Fruit fly (Drosophila melanogaster): Measurements from ENCODE around the gene Mettl14.
A peak's percentile ranks its signal among the peaks of the same experiment; 100 is the strongest.

Mettl14 gene

dm6 chr2L:8300220-8301167 lies 7.7 kb upstream of the Mettl14 start, which contains the start of gene Btk (continued):
- TF ChIP-seq C15 (GFP tag; IDR thresholded peaks at IDR 0.05) (no peak), p53 (GFP tag; optimal IDR thresholded peaks at IDR 0.05) (no peak), crp (GFP tag; optimal IDR thresholded peaks at IDR 0.05) (peak in 1 of 2 experiments; percentile 47), Lim3 (GFP tag; IDR thresholded peaks at IDR 0.05) (no peak), wdn (GFP tag; IDR thresholded peaks at IDR 0.05) (no peak), Scr (GFP tag; IDR thresholded peaks at IDR 0.05; ENCODE audit: partially characterized antibody) (no peak), sisA (GFP tag; IDR thresholded peaks at IDR 0.05) (no peak), nom (GFP tag; optimal IDR thresholded peaks at IDR 0.05) (peak; percentile 16), CG17385 (GFP tag; optimal IDR thresholded peaks at IDR 0.05) (peak; percentile 0), CG1792 (GFP tag; optimal IDR thresholded peaks at IDR 0.05) (no peak), CG2712 (tag; optimal IDR thresholded peaks at IDR 0.05) (no peak), cg (GFP tag; optimal IDR thresholded peaks at IDR 0.05) (peak; percentile 67), CG8944 (GFP tag; optimal IDR thresholded peaks at IDR 0.05) (no peak), Vsx1 (GFP tag; optimal IDR thresholded peaks at IDR 0.05) (peak; percentile 80), HLH4C (GFP tag; IDR thresholded peaks at IDR 0.05; ENCODE audit: partially characterized antibody) (0 out of 3 replicates have a peak, but pooled peaks have one; percentile 36), dimm (GFP tag; IDR thresholded peaks at IDR 0.05) (no peak), crol (GFP tag; IDR thresholded peaks at IDR 0.05) (peak; percentile 29; the same call in 1 of the 2 replicates), Atf6 (GFP tag; IDR thresholded peaks at IDR 0.05) (no peak), CG4360 (GFP tag; IDR thresholded peaks at IDR 0.05) (peak; percentile 96), Nf-YA (GFP tag; IDR thresholded peaks at IDR 0.05) (no peak), CG15514 (GFP tag; optimal IDR thresholded peaks at IDR 0.05) (peak; percentile 2), nerfin-2 (GFP tag; IDR thresholded peaks at IDR 0.05; ENCODE audit: partially characterized antibody) (no peak), exex (tag; optimal IDR thresholded peaks at IDR 0.05) (peak; percentile 22), ERR (GFP tag; optimal IDR thresholded peaks at IDR 0.05) (no peak), odd (GFP tag; optimal IDR thresholded peaks at IDR 0.05) (no peak), CG10979 (tag; optimal IDR thresholded peaks at IDR 0.05) (no peak), Mes4 (GFP tag; optimal IDR thresholded peaks at IDR 0.05) (no peak), ase (GFP tag; IDR thresholded peaks at IDR 0.05) (no peak), CG11085 (GFP tag; IDR thresholded peaks at IDR 0.05) (no peak), CG33213 (GFP tag; optimal IDR thresholded peaks at IDR 0.05) (peak; percentile 8), dan (GFP tag; IDR thresholded peaks at IDR 0.05) (no peak), CG1529 (GFP tag; optimal IDR thresholded peaks at IDR 0.05) (no peak), maf-S (GFP tag; optimal IDR thresholded peaks at IDR 0.05) (no peak), ham (GFP tag; IDR thresholded peaks at IDR 0.05) (no peak), CG14050 (GFP tag; IDR thresholded peaks at IDR 0.05) (no peak), stwl (tag; optimal IDR thresholded peaks at IDR 0.05) (peak; percentile 31), caup (GFP tag; optimal IDR thresholded peaks at IDR 0.05; ENCODE audit: severe bottlenecking) (no peak), Lhr (GFP tag; optimal IDR thresholded peaks at IDR 0.05) (peak; percentile 30), Stat92E (GFP tag; optimal IDR thresholded peaks at IDR 0.05) (peak in 1 of 3 experiments; percentile 91), CG18476 (GFP tag; optimal IDR thresholded peaks at IDR 0.05) (no peak), CG10321 (GFP tag; IDR thresholded peaks at IDR 0.05) (peak; percentile 22; the same call in 1 of the 2 replicates), CG7556 (GFP tag; optimal IDR thresholded peaks at IDR 0.05) (no peak), seq (GFP tag; IDR thresholded peaks at IDR 0.05) (no peak), CG8290 (GFP tag; optimal IDR thresholded peaks at IDR 0.05) (no peak), CG8290 (tag; optimal IDR thresholded peaks at IDR 0.05) (peak in 1 of 2 experiments; percentile 22), CG31441 (GFP tag; IDR thresholded peaks at IDR 0.05) (no peak), scrt (GFP tag; optimal IDR thresholded peaks at IDR 0.05) (peak; percentile 83), bab2 (GFP tag; optimal IDR thresholded peaks at IDR 0.05) (no peak), CG4820 (GFP tag; optimal IDR thresholded peaks at IDR 0.05) (no peak)
